Worm (Caenorhabditis elegans) whole organism, early embryonic: ENCODE results near the gene F54G2.1.

Experiments used
- B0310.2 ChIP-seq: sonication (generic microtip); optimal IDR thresholded peaks from 2 replicates; lab custom pipeline; 2016; ENCODE audit warnings: mild to moderate bottlenecking, missing genetic modification characterization, missing compliant biosample characterization
- ama-1 ChIP-seq: fragments of 150-350 bp; optimal IDR thresholded peaks from 2 replicates; lab custom pipeline; 2014
- ceh-13 ChIP-seq: fragments of 200-800 bp; sonication (Bioruptor generic); optimal IDR thresholded peaks from 2 replicates; lab custom pipeline; 2018; ENCODE audit warnings: mild to moderate bottlenecking, missing genetic modification characterization, missing compliant biosample characterization
- ceh-36 ChIP-seq: sonication (generic microtip); optimal IDR thresholded peaks from 2 replicates; lab custom pipeline; 2016; ENCODE audit warnings: missing genetic modification characterization, inconsistent platforms, missing compliant biosample characterization
- ets-7 ChIP-seq: sonication (generic microtip); optimal IDR thresholded peaks from 2 replicates; lab custom pipeline; 2016; ENCODE audit warnings: missing genotype, missing genetic modification characterization, missing compliant biosample characterization
- flt-1 ChIP-seq: fragments of 200-800 bp; sonication (Bioruptor generic); IDR thresholded peaks from 2 replicates; pipeline ENCODE4 v1.3.6; 2022; ENCODE audit warnings: missing genetic modification characterization, missing compliant biosample characterization
- hmbx-1 ChIP-seq: sonication (generic microtip); optimal IDR thresholded peaks from 2 replicates; lab custom pipeline; 2016; ENCODE audit warnings: mild to moderate bottlenecking, missing genetic modification characterization, missing compliant biosample characterization
- pes-1 ChIP-seq: fragments of 200-800 bp; sonication (Bioruptor generic); IDR thresholded peaks from 2 replicates; pipeline ENCODE4 v1.3.6; 2022; ENCODE audit warnings: missing genetic modification reagents, missing genetic modification characterization, missing compliant biosample characterization
- scrt-1 ChIP-seq: fragments of 200-800 bp; sonication (Bioruptor generic); IDR thresholded peaks from 2 replicates; pipeline ENCODE4 v1.3.6; 2022; ENCODE audit warnings: missing genetic modification characterization, missing compliant biosample characterization
- sea-1 ChIP-seq: fragments of 200-800 bp; sonication (Bioruptor generic); conservative IDR thresholded peaks from 2 replicates; pipeline ENCODE4 v1.3.6; 2022; ENCODE audit warnings: missing genetic modification characterization, missing compliant biosample characterization
- tbx-11 ChIP-seq: fragments of 200-800 bp; sonication (Bioruptor generic); IDR thresholded peaks from 2 replicates; pipeline ENCODE4 v1.3.6; 2022; ENCODE audit warnings: missing genetic modification characterization, missing compliant biosample characterization
- tra-4 ChIP-seq: sonication (generic microtip); optimal IDR thresholded peaks from 2 replicates; lab custom pipeline; 2017; ENCODE audit warnings: missing genetic modification characterization, missing compliant biosample characterization

ce11 chrX:2698197-2698800 lies 34.1 kb upstream of the F54G2.1 start:
- TF ChIP-seq tbx-11 (no peak), B0310.2 (tag; lab: Kevin White, UChicago) (no peak), ceh-36 (tag; lab: Kevin White, UChicago) (no peak), tra-4 (tag; lab: Kevin White, UChicago) (no peak), hmbx-1 (tag; lab: Kevin White, UChicago) (no peak), ama-1 (no peak), ceh-13 (GFP tag; lab: Kevin White, UChicago) (no peak), pes-1 (GFP tag; lab: Robert Waterston, UW) (no peak), sea-1 (GFP tag; lab: Robert Waterston, UW) (no peak), ets-7 (no peak), flt-1 (GFP tag; lab: Robert Waterston, UW) (no peak), scrt-1 (no peak)
